Fruit fly (Drosophila melanogaster) whole organism, embryonic: ENCODE results near the gene Ugt35A1.

Experiments used
- Asciz ChIP-seq: fragments of 200-800 bp; sonication (Bioruptor generic); optimal IDR thresholded peaks from 2 replicates; lab custom pipeline; 2017; ENCODE audit warnings: missing biosample characterization, mild to moderate bottlenecking, missing genetic modification characterization, missing genetic modification reagents
- Atf-2 ChIP-seq: fragments of 200-800 bp; sonication (Bioruptor generic); optimal IDR thresholded peaks from 2 replicates; lab custom pipeline; 2016; ENCODE audit warnings: missing biosample characterization, missing genetic modification characterization
- Bgb ChIP-seq: fragments of 200-800 bp; sonication (Bioruptor generic); IDR thresholded peaks from 2 replicates; pipeline ENCODE4 v1.3.6; 2022; ENCODE audit warnings: missing biosample characterization, missing genetic modification characterization; ENCODE audit not compliant: partially characterized antibody
- C15 ChIP-seq: fragments of 200-800 bp; sonication (Bioruptor generic); IDR thresholded peaks from 3 replicates; pipeline ENCODE4 v1.3.6; 2022; ENCODE audit warnings: missing biosample characterization, missing genetic modification characterization
- CG11247 ChIP-seq: fragments of 200-800 bp; sonication (Bioruptor generic); IDR thresholded peaks from 2 replicates; pipeline ENCODE4 v1.3.6; 2022; ENCODE audit warnings: missing biosample characterization, missing genetic modification characterization
- CG12071 ChIP-seq: fragments of 200-800 bp; sonication (Bioruptor generic); optimal IDR thresholded peaks from 3 replicates; lab custom pipeline; 2018; ENCODE audit warnings: missing biosample characterization, mild to moderate bottlenecking, missing genetic modification characterization
- CG12942 ChIP-seq: fragments of 200-800 bp; sonication (Bioruptor generic); optimal IDR thresholded peaks from 3 replicates; lab custom pipeline; 2016; ENCODE audit warnings: missing biosample characterization, missing genetic modification characterization
- CG17612 ChIP-seq: fragments of 200-800 bp; sonication (Bioruptor generic); IDR thresholded peaks from 2 replicates; pipeline ENCODE4 v1.3.6; 2022; ENCODE audit warnings: missing biosample characterization, missing genetic modification characterization
- CG17829 ChIP-seq: fragments of 200-800 bp; optimal IDR thresholded peaks from 2 replicates; lab custom pipeline; 2019; ENCODE audit warnings: missing biosample characterization, mild to moderate bottlenecking, missing genetic modification characterization, moderate library complexity
- CG18011 ChIP-seq: fragments of 200-800 bp; sonication (Bioruptor generic); optimal IDR thresholded peaks from 2 replicates; lab custom pipeline; 2017; ENCODE audit warnings: missing biosample characterization, missing genetic modification characterization, mild to moderate bottlenecking, moderate library complexity, missing genotype
- CG18262 ChIP-seq: fragments of 200-800 bp; optimal IDR thresholded peaks from 3 replicates; lab custom pipeline; 2019; ENCODE audit warnings: missing biosample characterization, mild to moderate bottlenecking, missing genetic modification characterization, moderate library complexity
- CG6272 ChIP-seq: fragments of 200-800 bp; sonication (Bioruptor generic); IDR thresholded peaks from 2 replicates; pipeline ENCODE4 v1.3.6; 2022; ENCODE audit warnings: missing biosample characterization, missing genetic modification characterization
- CG6654 ChIP-seq: fragments of 200-800 bp; sonication (Bioruptor generic); optimal IDR thresholded peaks from 2 replicates; lab custom pipeline; 2017; ENCODE audit warnings: missing biosample characterization, mild to moderate bottlenecking, missing genetic modification characterization
- CG8089 ChIP-seq: fragments of 200-800 bp; sonication (Bioruptor generic); optimal IDR thresholded peaks from 3 replicates; lab custom pipeline; 2016; ENCODE audit warnings: missing biosample characterization, missing genetic modification characterization
- CG8290 ChIP-seq, 3 experiments: fragments of 200-800 bp; sonication (Bioruptor generic); optimal IDR thresholded peaks; 2 replicates each; lab custom pipeline; 2016 to 2019; ENCODE audit warnings: missing biosample characterization in 3 of 3, missing genetic modification characterization in 3 of 3, mild to moderate bottlenecking in 2 of 3, moderate library complexity in 1 of 3
- CG8478 ChIP-seq: fragments of >200 bp; optimal IDR thresholded peaks from 2 replicates; lab custom pipeline; 2018
- CG8924 ChIP-seq: fragments of 200-800 bp; optimal IDR thresholded peaks from 3 replicates; lab custom pipeline; 2019; ENCODE audit warnings: missing biosample characterization, mild to moderate bottlenecking, missing genetic modification characterization, moderate library complexity
- CG8944 ChIP-seq: fragments of 200-800 bp; sonication (Bioruptor generic); optimal IDR thresholded peaks from 3 replicates; lab custom pipeline; 2016; ENCODE audit warnings: missing biosample characterization, missing genetic modification characterization
- Dbx ChIP-seq: fragments of 200-800 bp; sonication (Bioruptor generic); IDR thresholded peaks from 3 replicates; pipeline ENCODE4 v1.3.6; 2022; ENCODE audit warnings: missing biosample characterization, missing genetic modification characterization
- Doc3 ChIP-seq: fragments of 200-800 bp; sonication (Bioruptor generic); IDR thresholded peaks from 3 replicates; pipeline ENCODE4 v1.3.6; 2022; ENCODE audit warnings: missing biosample characterization, missing genetic modification characterization; ENCODE audit not compliant: partially characterized antibody
- Fer1 ChIP-seq: fragments of 200-800 bp; sonication (Bioruptor generic); optimal IDR thresholded peaks from 2 replicates; lab custom pipeline; 2017; ENCODE audit warnings: missing biosample characterization, mild to moderate bottlenecking, missing genetic modification characterization
- Fer3 ChIP-seq: fragments of 200-800 bp; sonication (Bioruptor generic); optimal IDR thresholded peaks from 2 replicates; lab custom pipeline; 2018; ENCODE audit warnings: missing biosample characterization, mild to moderate bottlenecking, missing genetic modification characterization, moderate library complexity
- H15 ChIP-seq: fragments of 200-800 bp; sonication (Bioruptor generic); IDR thresholded peaks from 3 replicates; pipeline ENCODE4 v1.3.6; 2022; ENCODE audit warnings: missing biosample characterization, missing genetic modification characterization
- Hsf ChIP-seq: fragments of 200-800 bp; sonication (Bioruptor generic); optimal IDR thresholded peaks from 3 replicates; lab custom pipeline; 2016; ENCODE audit warnings: missing biosample characterization, missing genetic modification characterization
- Mad ChIP-seq: fragments of 200-800 bp; sonication (Bioruptor generic); optimal IDR thresholded peaks from 2 replicates; lab custom pipeline; 2016; ENCODE audit warnings: missing biosample characterization, missing genetic modification characterization
- Med ChIP-seq: fragments of 200-800 bp; sonication (Bioruptor generic); peaks from one replicate; lab custom pipeline; 2016; ENCODE audit warnings: missing biosample characterization, missing genetic modification characterization, mild to moderate bottlenecking, inconsistent platforms, moderate library complexity
- Nf-YC ChIP-seq: fragments of 200-800 bp; optimal IDR thresholded peaks from 3 replicates; lab custom pipeline; 2019; ENCODE audit warnings: missing biosample characterization, mild to moderate bottlenecking, missing genetic modification characterization, moderate library complexity
- Rfx ChIP-seq: fragments of 200-800 bp; sonication (Bioruptor generic); IDR thresholded peaks from 2 replicates; pipeline ENCODE4 v1.3.6; 2022; ENCODE audit warnings: missing biosample characterization, missing genetic modification characterization
- Six4 ChIP-seq: fragments of 200-800 bp; sonication (Bioruptor generic); optimal IDR thresholded peaks from 2 replicates; lab custom pipeline; 2016; ENCODE audit warnings: missing biosample characterization, missing genetic modification characterization
- Sox100B ChIP-seq: fragments of 200-800 bp; sonication (Bioruptor generic); optimal IDR thresholded peaks from 3 replicates; lab custom pipeline; 2018; ENCODE audit warnings: missing biosample characterization, mild to moderate bottlenecking, missing genetic modification characterization
- Trl ChIP-seq, 3 experiments: fragments of >200 bp in 2 of 3; fragments of 200-800 bp in 1 of 3; sonication (Bioruptor generic) in 1 of 3; optimal IDR thresholded peaks; 2 replicates in 1 of 3; 3 replicates in 2 of 3; lab custom pipeline; 2016 to 2017; ENCODE audit warnings: missing biosample characterization in 1 of 3, missing genetic modification characterization in 1 of 3
- chm ChIP-seq: fragments of 200-800 bp; sonication (Bioruptor generic); IDR thresholded peaks from 2 replicates; pipeline ENCODE4 v1.3.6; 2022; ENCODE audit warnings: missing biosample characterization, missing genetic modification characterization
- dati ChIP-seq: fragments of 200-800 bp; sonication (Bioruptor generic); IDR thresholded peaks from 2 replicates; pipeline ENCODE4 v1.3.6; 2022; ENCODE audit warnings: missing biosample characterization, missing genetic modification characterization
- disco-r ChIP-seq: fragments of 200-800 bp; sonication (Bioruptor generic); optimal IDR thresholded peaks from 2 replicates; lab custom pipeline; 2016; ENCODE audit warnings: missing biosample characterization, missing genetic modification characterization
- dm ChIP-seq: fragments of 200-800 bp; sonication (Bioruptor generic); optimal IDR thresholded peaks from 3 replicates; lab custom pipeline; 2016; ENCODE audit warnings: missing biosample characterization, missing genetic modification characterization
- en ChIP-seq: fragments of 200-800 bp; sonication (Bioruptor generic); optimal IDR thresholded peaks from 2 replicates; lab custom pipeline; 2016; ENCODE audit warnings: missing biosample characterization, missing genetic modification characterization
- fru ChIP-seq: fragments of >200 bp; optimal IDR thresholded peaks from 2 replicates; lab custom pipeline; 2017
- gsb-n ChIP-seq: fragments of 200-800 bp; sonication (Bioruptor generic); optimal IDR thresholded peaks from 3 replicates; lab custom pipeline; 2018; ENCODE audit warnings: missing biosample characterization, mild to moderate bottlenecking, missing genetic modification characterization
- ind ChIP-seq: fragments of 200-800 bp; sonication (Bioruptor generic); optimal IDR thresholded peaks from 3 replicates; lab custom pipeline; 2016; ENCODE audit warnings: missing biosample characterization, missing genetic modification characterization
- pho ChIP-seq: fragments of 200-800 bp; sonication (Bioruptor generic); optimal IDR thresholded peaks from 2 replicates; lab custom pipeline; 2016; ENCODE audit warnings: missing biosample characterization, missing genetic modification characterization
- psq ChIP-seq: fragments of 200-800 bp; sonication (Bioruptor generic); optimal IDR thresholded peaks from 2 replicates; lab custom pipeline; 2017; ENCODE audit warnings: missing biosample characterization, missing genetic modification characterization
- ro ChIP-seq: fragments of 200-800 bp; sonication (Bioruptor generic); IDR thresholded peaks from 2 replicates; pipeline ENCODE4 v1.3.6; 2022; ENCODE audit warnings: missing biosample characterization, missing genetic modification characterization
- shn ChIP-seq: fragments of 200-800 bp; sonication (Bioruptor generic); optimal IDR thresholded peaks from 3 replicates; lab custom pipeline; 2016; ENCODE audit warnings: missing biosample characterization, missing genetic modification characterization
- stwl ChIP-seq: fragments of 200-800 bp; sonication (Bioruptor generic); optimal IDR thresholded peaks from 3 replicates; lab custom pipeline; 2018; ENCODE audit warnings: missing biosample characterization, mild to moderate bottlenecking, missing genetic modification characterization, moderate library complexity
- tna ChIP-seq: fragments of 200-800 bp; sonication (Bioruptor generic); IDR thresholded peaks from 2 replicates; pipeline ENCODE4 v1.3.6; 2022; ENCODE audit warnings: missing biosample characterization, missing genetic modification characterization; ENCODE audit not compliant: partially characterized antibody
- tup ChIP-seq: fragments of 200-800 bp; sonication (Bioruptor generic); optimal IDR thresholded peaks from 2 replicates; lab custom pipeline; 2016; ENCODE audit warnings: missing biosample characterization, mild to moderate bottlenecking, missing genetic modification characterization, moderate library complexity
- vvl ChIP-seq: fragments of 200-800 bp; sonication (Bioruptor generic); IDR thresholded peaks from 2 replicates; pipeline ENCODE4 v1.3.6; 2022; ENCODE audit warnings: missing biosample characterization, missing genetic modification characterization
- wek ChIP-seq: fragments of 200-800 bp; sonication (Bioruptor generic); optimal IDR thresholded peaks from 3 replicates; lab custom pipeline; 2018; ENCODE audit warnings: missing biosample characterization, mild to moderate bottlenecking, missing genetic modification characterization, moderate library complexity
- yki ChIP-seq: fragments of >200 bp; optimal IDR thresholded peaks from 3 replicates; lab custom pipeline; 2018
- z ChIP-seq: fragments of 200-800 bp; sonication (Bioruptor generic); IDR thresholded peaks from 3 replicates; pipeline ENCODE4 v1.3.6; 2022; ENCODE audit warnings: missing biosample characterization, missing genetic modification characterization

Gene Ugt35A1

dm6 chr3R:11211291-11212061 is 39.0 kb upstream of the Ugt35A1 start (continued):
- TF ChIP-seq H15 = peak; percentile 65; the same call in 2 of the 3 replicates
- TF ChIP-seq Mad (GFP tag; lab: Kevin White, UChicago) = peak; percentile 65
- peak; percentile 53 for TF ChIP-seq ro (GFP tag; lab: Robert Waterston, UW)
- TF ChIP-seq fru (lab: Kevin White, UChicago) = no peak
- TF ChIP-seq pho (GFP tag; lab: Kevin White, UChicago) = peak; percentile 64
- no peak for TF ChIP-seq dati
- TF ChIP-seq wek = no peak
- TF ChIP-seq tna = no peak
- peak; percentile 5 for TF ChIP-seq CG18011 (GFP tag; lab: Kevin White, UChicago)
- TF ChIP-seq tup (GFP tag; lab: Kevin White, UChicago) = no peak
- no peak for TF ChIP-seq CG8478 (lab: Kevin White, UChicago)
- no peak for TF ChIP-seq Trl (optimal IDR thresholded peaks at IDR 0.05; lab: Kevin White, UChicago)
- TF ChIP-seq Trl (GFP tag; optimal IDR thresholded peaks at IDR 0.05; lab: Kevin White, UChicago) = peak; percentile 63
- peak; percentile 60 for TF ChIP-seq CG11247 (GFP tag; lab: Robert Waterston, UW)
- peak; percentile 54; the same call in 1 of the 3 replicates for TF ChIP-seq C15
- TF ChIP-seq CG12942 (GFP tag; lab: Kevin White, UChicago) = peak; percentile 61
- TF ChIP-seq psq = peak; percentile 40
- peak; percentile 83 for TF ChIP-seq ind (GFP tag; lab: Kevin White, UChicago)
- TF ChIP-seq CG17612 (GFP tag; lab: Robert Waterston, UW) = peak; percentile 76
- peak; percentile 61 for TF ChIP-seq shn (GFP tag; lab: Kevin White, UChicago)
- TF ChIP-seq CG6272 (GFP tag; lab: Robert Waterston, UW) = peak; percentile 54; the same call in 1 of the 2 replicates
- no peak for TF ChIP-seq en (GFP tag; lab: Kevin White, UChicago)
- TF ChIP-seq dm (GFP tag; lab: Kevin White, UChicago) = peak; percentile 97
- peak; percentile 58 for TF ChIP-seq CG12071
- TF ChIP-seq Six4 (GFP tag; lab: Kevin White, UChicago) = peak; percentile 60
- peak; percentile 74 for TF ChIP-seq Hsf (GFP tag; lab: Kevin White, UChicago)
- TF ChIP-seq CG6654 (GFP tag; lab: Kevin White, UChicago) = peak; percentile 19
- peak; percentile 44; the same call in 1 of the 2 replicates for TF ChIP-seq chm (GFP tag; lab: Robert Waterston, UW)
- peak; percentile 82 for TF ChIP-seq Fer3
- peak; percentile 41 for TF ChIP-seq disco-r (GFP tag; lab: Kevin White, UChicago)
- peak; percentile 91 for TF ChIP-seq Rfx (GFP tag; lab: Robert Waterston, UW)
- peak; percentile 95 for TF ChIP-seq Med
- no peak; the same call in 2 of the 3 replicates for TF ChIP-seq Doc3 (GFP tag; lab: Robert Waterston, UW)
- no peak for TF ChIP-seq yki (lab: Kevin White, UChicago)
- no peak for TF ChIP-seq stwl
- peak; percentile 73 for TF ChIP-seq Asciz (GFP tag; lab: Kevin White, UChicago)
- peak; percentile 67 for TF ChIP-seq CG8944 (GFP tag; lab: Kevin White, UChicago)
- TF ChIP-seq Atf-2 (GFP tag; lab: Kevin White, UChicago) = peak; percentile 48
- TF ChIP-seq Nf-YC (tag; lab: Kevin White, UChicago) = peak; percentile 71
- peak; percentile 62 for TF ChIP-seq CG8290 (GFP tag; optimal IDR thresholded peaks at IDR 0.05; lab: Kevin White, UChicago)
- TF ChIP-seq CG8290 (tag; optimal IDR thresholded peaks at IDR 0.05; lab: Kevin White, UChicago) = peak in 1 of 2 experiments; percentile 81
- peak; percentile 61 for TF ChIP-seq CG18262 (tag; lab: Kevin White, UChicago)
- peak; percentile 46 for TF ChIP-seq CG8924 (tag; lab: Kevin White, UChicago)
- TF ChIP-seq Dbx (GFP tag; lab: Robert Waterston, UW) = peak; percentile 78
- TF ChIP-seq gsb-n (tag; lab: Kevin White, UChicago) = peak; percentile 45
- no peak for TF ChIP-seq z (GFP tag; lab: Robert Waterston, UW)
- peak; percentile 81 for TF ChIP-seq vvl (GFP tag; lab: Robert Waterston, UW)
- peak; percentile 19 for TF ChIP-seq CG8089 (GFP tag; lab: Kevin White, UChicago)
- TF ChIP-seq CG17829 = peak; percentile 70
- peak; percentile 63 for TF ChIP-seq Fer1 (GFP tag; lab: Kevin White, UChicago)
- TF ChIP-seq Bgb (GFP tag; lab: Robert Waterston, UW) = no peak
- peak; percentile 53 for TF ChIP-seq Sox100B (GFP tag; lab: Kevin White, UChicago)
